Worm (Caenorhabditis elegans): Measurements from ENCODE around the gene C14A6.8.
"Not testable (repeated sequence)": the region's sequence is repeated elsewhere in the genome, so short reads cannot be mapped to it uniquely, and the experiment has no call there.

Gene C14A6.8

DNA sequence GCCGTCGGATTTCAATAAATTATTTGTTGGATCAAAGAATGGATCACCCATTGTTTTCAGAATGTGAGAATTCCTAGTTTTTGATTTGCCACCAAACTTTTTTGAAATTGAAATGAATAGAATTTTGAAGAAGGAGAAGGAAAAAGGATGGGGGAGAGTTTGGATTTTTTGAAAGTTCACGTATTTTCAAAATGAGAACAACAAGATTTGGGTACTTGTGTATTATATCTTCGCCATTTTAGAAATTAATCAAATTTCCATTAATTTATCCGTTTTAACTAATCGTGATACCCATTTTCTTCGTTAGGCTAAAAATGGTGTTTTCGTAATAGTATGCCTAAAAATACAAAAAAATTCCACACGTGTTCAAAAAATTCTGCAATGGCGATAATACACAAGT, at the start of gene C14A6.8:
Gene C14A6.8, minus strand, starts transcription at position 101 of the 400 bp plus-strand sequence.
- TF ChIP-seq sptf-2 (GFP tag; optimal IDR thresholded peaks at IDR 0.05): no peak
- TF ChIP-seq nhr-179 (tag; optimal IDR thresholded peaks at IDR 0.05): no peak
- TF ChIP-seq die-1 (tag; optimal IDR thresholded peaks at IDR 0.05): no peak
- TF ChIP-seq D2030.7 (GFP tag; IDR thresholded peaks at IDR 0.05): no peak
- TF ChIP-seq hmg-20 (GFP tag; IDR thresholded peaks at IDR 0.05): no peak
- TF ChIP-seq let-526 (GFP tag; IDR thresholded peaks at IDR 0.05): no peak
- TF ChIP-seq nhr-80 (tag; optimal IDR thresholded peaks at IDR 0.05): no peak
- TF ChIP-seq cebp-2 (GFP tag; IDR thresholded peaks at IDR 0.05): no peak
- no peak for TF ChIP-seq akir-1 (GFP tag; optimal IDR thresholded peaks at IDR 0.05)
- TF ChIP-seq ceh-27 (GFP tag; optimal IDR thresholded peaks at IDR 0.05): no peak
- no peak for TF ChIP-seq lin-26 (GFP tag; IDR thresholded peaks at IDR 0.05)
- no peak for TF ChIP-seq F37B4.10 (GFP tag; IDR thresholded peaks at IDR 0.05)
- TF ChIP-seq ztf-25 (GFP tag; IDR thresholded peaks at IDR 0.05): no peak
- no peak for TF ChIP-seq bed-1 (GFP tag; IDR thresholded peaks at IDR 0.05)
- no peak for TF ChIP-seq rcor-1 (GFP tag; IDR thresholded peaks at IDR 0.05)
- no peak for TF ChIP-seq nhr-90 (tag; optimal IDR thresholded peaks at IDR 0.05)
- TF ChIP-seq F39B2.1 (GFP tag; IDR thresholded peaks at IDR 0.05): no peak
- no peak for TF ChIP-seq mcd-1 (GFP tag; IDR thresholded peaks at IDR 0.05)
- no peak for TF ChIP-seq ceh-79 (tag; optimal IDR thresholded peaks at IDR 0.05)
- TF ChIP-seq egrh-3 (GFP tag; IDR thresholded peaks at IDR 0.05): no peak

DNA sequence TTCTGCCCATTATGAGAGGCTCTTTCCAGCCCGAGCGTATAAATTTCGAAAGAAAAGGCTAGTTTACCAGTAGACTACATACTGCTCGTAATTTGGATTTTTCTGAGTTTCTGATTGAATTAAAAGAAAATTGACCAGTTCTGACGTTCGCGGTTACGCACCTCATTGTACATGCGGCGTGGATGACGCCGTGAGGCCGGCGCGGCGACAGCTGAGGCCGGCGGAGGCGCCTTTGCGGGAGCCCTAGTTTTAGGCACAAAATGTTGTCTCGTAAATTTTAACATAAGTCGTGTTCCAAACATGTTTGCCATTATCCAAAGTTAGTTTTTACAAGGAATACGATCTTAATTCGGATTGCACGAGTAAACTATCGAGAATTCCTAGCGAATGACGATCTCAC, 45.3 kb upstream of the C14A6.8 start, which contains the start of gene F16H6.9:
Gene F16H6.9, plus strand, starts transcription at position 301 of the 400 bp plus-strand sequence.
- not testable (repeated sequence) for TF ChIP-seq nhr-179 (tag; optimal IDR thresholded peaks at IDR 0.05); ceh-40 (GFP tag; IDR thresholded peaks at IDR 0.05); F10E7.11 (tag; optimal IDR thresholded peaks at IDR 0.05)

DNA sequence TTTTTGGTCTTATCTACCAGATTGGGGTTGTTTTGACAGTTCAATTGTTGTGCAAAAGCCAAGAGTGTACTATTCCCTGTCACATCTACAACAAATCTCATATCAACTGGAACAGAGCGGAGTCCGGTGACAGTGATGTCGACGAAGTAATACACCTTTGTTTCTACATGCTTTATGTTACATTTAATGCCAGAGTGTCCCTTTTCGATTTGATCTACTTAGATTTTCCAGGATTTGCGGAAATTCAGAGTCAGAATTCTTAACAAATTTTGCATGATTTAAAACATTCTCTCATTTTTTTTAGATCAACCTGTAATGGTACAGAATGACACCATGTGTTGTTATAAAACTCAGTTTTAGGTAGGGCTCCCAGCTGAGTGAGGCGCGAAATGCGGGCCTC, 44.7 kb upstream of the C14A6.8 start, which contains the start of gene F16H6.8:
Gene F16H6.8, minus strand, starts transcription at position 101 of the 400 bp plus-strand sequence.
- TF ChIP-seq nfyb-1, madf-6, bed-2 (GFP tag; IDR thresholded peaks at IDR 0.05): not testable (repeated sequence)

DNA sequence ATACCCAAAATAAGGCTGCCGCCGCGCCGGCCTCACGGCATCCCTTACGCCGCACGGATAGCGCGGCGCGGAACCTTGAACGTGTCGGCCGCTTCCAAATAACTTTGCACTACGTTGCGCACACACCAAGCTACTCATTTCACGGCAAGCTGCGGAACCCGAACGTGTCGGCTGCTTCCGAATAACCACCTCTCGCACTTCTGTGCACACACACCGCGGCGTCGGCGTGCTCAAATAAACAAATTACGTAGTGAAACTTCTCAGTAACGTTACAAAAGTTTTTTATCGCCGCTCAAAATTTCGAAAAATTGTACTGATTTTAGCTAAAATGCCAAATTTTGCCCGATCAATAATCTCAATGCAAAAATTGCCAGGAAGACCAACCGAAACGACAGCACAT, 41.4 kb upstream of the C14A6.8 start:
- no peak for TF ChIP-seq cebp-2 (GFP tag; IDR thresholded peaks at IDR 0.05)
- TF ChIP-seq zfh-2 (GFP tag; conservative IDR thresholded peaks at IDR 0.05): 0 out of 2 replicates have a peak, but pooled peaks have one; percentile 54
- TF ChIP-seq Y56A3A.18 (GFP tag; IDR thresholded peaks at IDR 0.05): no peak
- TF ChIP-seq snpc-1.1 (tag; optimal IDR thresholded peaks at IDR 0.05; ENCODE audit: insufficient read depth): no peak
- TF ChIP-seq ceh-58 (GFP tag; IDR thresholded peaks at IDR 0.05): no peak

DNA sequence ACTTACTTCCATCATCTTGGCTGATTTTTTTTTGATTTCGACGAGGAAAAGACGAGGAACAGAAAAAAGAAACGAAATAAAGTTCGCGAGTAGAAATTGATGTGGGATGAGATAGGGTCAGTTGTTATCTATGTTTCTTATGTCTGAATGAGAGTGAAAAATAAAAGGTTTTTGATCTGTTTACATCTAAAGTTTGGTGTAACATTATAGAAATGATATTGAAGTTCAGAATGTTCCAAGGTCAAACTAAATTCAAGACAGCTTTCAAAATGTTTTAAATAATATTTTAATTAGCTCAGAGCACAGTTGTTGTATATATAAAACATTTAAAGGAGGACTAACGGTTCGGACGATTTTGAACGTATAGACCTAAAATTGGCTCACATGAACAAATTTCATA, 37.6 kb upstream of the C14A6.8 start, which contains the start of gene F16H6.7:
Gene F16H6.7, minus strand, starts transcription at position 101 of the 400 bp plus-strand sequence.
- TF ChIP-seq B0261.1 (tag; optimal IDR thresholded peaks at IDR 0.05): no peak
- TF ChIP-seq F52B5.7 (tag; optimal IDR thresholded peaks at IDR 0.05): no peak
- no peak for TF ChIP-seq F57A8.1 (GFP tag; optimal IDR thresholded peaks at IDR 0.05)
- TF ChIP-seq hrde-1 (tag; optimal IDR thresholded peaks at IDR 0.05; ENCODE audit: borderline replicate concordance): no peak
- TF ChIP-seq fkh-3 (tag; optimal IDR thresholded peaks at IDR 0.05): no peak
- TF ChIP-seq ZK185.1 (tag; optimal IDR thresholded peaks at IDR 0.05; ENCODE audit: poor library complexity, severe bottlenecking): no peak
- no peak for TF ChIP-seq ztf-3 (GFP tag; optimal IDR thresholded peaks at IDR 0.05)
- no peak for TF ChIP-seq ceh-40 (GFP tag; IDR thresholded peaks at IDR 0.05)
